Fruit fly (Drosophila melanogaster) whole organism, embryonic: ENCODE data around the gene CG33325.

Experiments used
- Abd-B ChIP-seq: fragments of 200-800 bp; sonication (Bioruptor generic); optimal IDR thresholded peaks from 2 replicates; lab custom pipeline; 2018; ENCODE audit warnings: missing biosample characterization, mild to moderate bottlenecking, missing genetic modification characterization, moderate library complexity
- Atf6 ChIP-seq: fragments of 200-800 bp; sonication (Bioruptor generic); IDR thresholded peaks from 2 replicates; pipeline ENCODE4 v1.3.6; 2022; ENCODE audit warnings: missing biosample characterization, missing genetic modification characterization
- CG10321 ChIP-seq: fragments of 200-800 bp; sonication (Bioruptor generic); IDR thresholded peaks from 2 replicates; pipeline ENCODE4 v1.3.6; 2022; ENCODE audit warnings: missing biosample characterization, missing genetic modification characterization
- CG11456 ChIP-seq: fragments of 200-800 bp; sonication (Bioruptor generic); IDR thresholded peaks from 3 replicates; pipeline ENCODE4 v1.3.6; 2022; ENCODE audit warnings: missing biosample characterization, missing genetic modification characterization
- CG13424 ChIP-seq: fragments of 200-800 bp; sonication (Bioruptor generic); optimal IDR thresholded peaks from 2 replicates; lab custom pipeline; 2019; ENCODE audit warnings: missing biosample characterization, mild to moderate bottlenecking, missing genetic modification characterization, moderate library complexity
- CG13894 ChIP-seq: fragments of 200-800 bp; sonication (Bioruptor generic); optimal IDR thresholded peaks from 3 replicates; lab custom pipeline; 2018; ENCODE audit warnings: missing biosample characterization, mild to moderate bottlenecking, missing genetic modification characterization, moderate library complexity
- CG15269 ChIP-seq: fragments of 200-800 bp; sonication (Bioruptor generic); optimal IDR thresholded peaks from 2 replicates; lab custom pipeline; 2018; ENCODE audit warnings: missing biosample characterization, mild to moderate bottlenecking, missing genetic modification characterization, moderate library complexity
- CG16813 ChIP-seq: fragments of 200-800 bp; sonication (Bioruptor generic); IDR thresholded peaks from 3 replicates; pipeline ENCODE4 v1.3.6; 2022; ENCODE audit warnings: missing biosample characterization, missing genetic modification characterization; ENCODE audit not compliant: partially characterized antibody
- CG18011 ChIP-seq: fragments of 200-800 bp; sonication (Bioruptor generic); optimal IDR thresholded peaks from 2 replicates; lab custom pipeline; 2017; ENCODE audit warnings: missing biosample characterization, missing genetic modification characterization, mild to moderate bottlenecking, moderate library complexity, missing genotype
- CG18476 ChIP-seq: fragments of 200-800 bp; sonication (Bioruptor generic); optimal IDR thresholded peaks from 2 replicates; lab custom pipeline; 2016; ENCODE audit warnings: missing biosample characterization, mild to moderate bottlenecking, missing genetic modification characterization
- CG18599 ChIP-seq: fragments of 200-800 bp; sonication (Bioruptor generic); optimal IDR thresholded peaks from 3 replicates; lab custom pipeline; 2017; ENCODE audit warnings: missing biosample characterization, missing genetic modification characterization, mild to moderate bottlenecking, moderate library complexity, missing genetic modification reagents
- CG2116 ChIP-seq: fragments of 200-800 bp; sonication (Bioruptor generic); optimal IDR thresholded peaks from 3 replicates; lab custom pipeline; 2018; ENCODE audit warnings: missing biosample characterization, mild to moderate bottlenecking, missing genetic modification characterization
- CG2120 ChIP-seq: fragments of 200-800 bp; sonication (Bioruptor generic); optimal IDR thresholded peaks from 3 replicates; lab custom pipeline; 2016; ENCODE audit warnings: missing biosample characterization, missing genetic modification characterization
- CG3163 ChIP-seq: fragments of 200-800 bp; sonication (Bioruptor generic); optimal IDR thresholded peaks from 3 replicates; lab custom pipeline; 2016; ENCODE audit warnings: missing biosample characterization, missing genetic modification characterization
- CG3847 ChIP-seq: fragments of 200-800 bp; sonication (Bioruptor generic); IDR thresholded peaks from 2 replicates; pipeline ENCODE4 v1.3.6; 2022; ENCODE audit warnings: missing biosample characterization, missing genetic modification characterization
- CG6765 ChIP-seq: fragments of 200-800 bp; sonication (Bioruptor generic); optimal IDR thresholded peaks from 3 replicates; lab custom pipeline; 2017; ENCODE audit warnings: missing biosample characterization, mild to moderate bottlenecking, missing genetic modification characterization
- CG7987 ChIP-seq: fragments of 200-800 bp; sonication (Bioruptor generic); optimal IDR thresholded peaks from 2 replicates; lab custom pipeline; 2018; ENCODE audit warnings: missing biosample characterization, mild to moderate bottlenecking, missing genetic modification characterization, moderate library complexity
- CG8290 ChIP-seq, 3 experiments: fragments of 200-800 bp; sonication (Bioruptor generic); optimal IDR thresholded peaks; 2 replicates each; lab custom pipeline; 2016 to 2019; ENCODE audit warnings: missing biosample characterization in 3 of 3, missing genetic modification characterization in 3 of 3, mild to moderate bottlenecking in 2 of 3, moderate library complexity in 1 of 3
- Dbx ChIP-seq: fragments of 200-800 bp; sonication (Bioruptor generic); IDR thresholded peaks from 3 replicates; pipeline ENCODE4 v1.3.6; 2022; ENCODE audit warnings: missing biosample characterization, missing genetic modification characterization
- Dek ChIP-seq: fragments of 200-800 bp; sonication (Bioruptor generic); optimal IDR thresholded peaks from 3 replicates; lab custom pipeline; 2019; ENCODE audit warnings: missing biosample characterization, mild to moderate bottlenecking, missing genetic modification characterization, moderate library complexity
- Doc2 ChIP-seq: fragments of 200-800 bp; sonication (Bioruptor generic); IDR thresholded peaks from 2 replicates; pipeline ENCODE4 v1.3.6; 2022; ENCODE audit warnings: missing biosample characterization, missing genetic modification characterization
- E2f1 ChIP-seq: fragments of 200-800 bp; sonication (Bioruptor generic); IDR thresholded peaks from 2 replicates; pipeline ENCODE4 v1.3.6; 2022; ENCODE audit warnings: missing biosample characterization, missing genetic modification characterization
- GATAe ChIP-seq: fragments of 200-800 bp; sonication (Bioruptor generic); conservative IDR thresholded peaks from 2 replicates; pipeline ENCODE4 v1.3.6; 2022; ENCODE audit warnings: missing biosample characterization, missing genetic modification characterization
- Gug ChIP-seq: fragments of 200-800 bp; sonication (Bioruptor generic); IDR thresholded peaks from 4 replicates; pipeline ENCODE4 v1.3.6; 2022; ENCODE audit warnings: missing biosample characterization, missing genetic modification characterization
- Hand ChIP-seq: fragments of 200-800 bp; sonication (Bioruptor generic); optimal IDR thresholded peaks from 2 replicates; lab custom pipeline; 2017; ENCODE audit warnings: mild to moderate bottlenecking, missing biosample characterization, missing genetic modification reagents, missing genetic modification characterization
- Opbp ChIP-seq: fragments of 200-800 bp; sonication (Bioruptor generic); IDR thresholded peaks from 3 replicates; pipeline ENCODE4 v1.3.6; 2022; ENCODE audit warnings: missing biosample characterization, missing genetic modification characterization; ENCODE audit not compliant: partially characterized antibody
- Optix ChIP-seq: fragments of 200-800 bp; sonication (Bioruptor generic); IDR thresholded peaks from 3 replicates; pipeline ENCODE4 v1.3.6; 2022; ENCODE audit warnings: missing biosample characterization, missing genetic modification characterization
- Tbp ChIP-seq: fragments of >200 bp; optimal IDR thresholded peaks from 2 replicates; lab custom pipeline; 2018; ENCODE audit warnings: missing biosample characterization, missing genetic modification characterization
- YL-1 ChIP-seq: fragments of 200-800 bp; sonication (Bioruptor generic); optimal IDR thresholded peaks from 3 replicates; lab custom pipeline; 2017; ENCODE audit warnings: missing biosample characterization, mild to moderate bottlenecking, missing genetic modification characterization
- ab ChIP-seq: fragments of 200-800 bp; sonication (Bioruptor generic); optimal IDR thresholded peaks from 2 replicates; lab custom pipeline; 2016; ENCODE audit warnings: missing biosample characterization, missing genetic modification characterization
- chm ChIP-seq: fragments of 200-800 bp; sonication (Bioruptor generic); IDR thresholded peaks from 2 replicates; pipeline ENCODE4 v1.3.6; 2022; ENCODE audit warnings: missing biosample characterization, missing genetic modification characterization
- crc ChIP-seq: fragments of 200-800 bp; sonication (Bioruptor generic); optimal IDR thresholded peaks from 2 replicates; lab custom pipeline; 2016; ENCODE audit warnings: missing biosample characterization, missing genetic modification characterization
- disco-r ChIP-seq: fragments of 200-800 bp; sonication (Bioruptor generic); optimal IDR thresholded peaks from 2 replicates; lab custom pipeline; 2016; ENCODE audit warnings: missing biosample characterization, missing genetic modification characterization
- dmrt99B ChIP-seq: fragments of 200-800 bp; sonication (Bioruptor generic); optimal IDR thresholded peaks from 2 replicates; lab custom pipeline; 2018; ENCODE audit warnings: missing biosample characterization, mild to moderate bottlenecking, missing genetic modification characterization, moderate library complexity
- ewg ChIP-seq: fragments of 200-800 bp; sonication (Bioruptor generic); optimal IDR thresholded peaks from 3 replicates; lab custom pipeline; 2017; ENCODE audit warnings: mild to moderate bottlenecking, missing biosample characterization, missing genetic modification reagents, missing genetic modification characterization
- gsb ChIP-seq: fragments of 200-800 bp; sonication (Bioruptor generic); IDR thresholded peaks from 2 replicates; pipeline ENCODE4 v1.3.6; 2022; ENCODE audit warnings: missing biosample characterization, missing genetic modification characterization
- ken ChIP-seq: fragments of 200-800 bp; sonication (Bioruptor generic); IDR thresholded peaks from 3 replicates; pipeline ENCODE4 v1.3.6; 2022; ENCODE audit warnings: missing biosample characterization, missing genetic modification characterization
- pan ChIP-seq, 4 experiments: fragments of >200 bp in 3 of 4; fragments of 200-800 bp in 1 of 4; sonication (Bioruptor generic) in 1 of 4; optimal IDR thresholded peaks in 3 of 4; IDR thresholded peaks in 1 of 4; 2 replicates each; pipeline versions ENCODE4 v1.3.6 to Lab custom; 2017 to 2022; ENCODE audit warnings: missing biosample characterization in 2 of 4, missing genetic modification characterization in 2 of 4, mixed read lengths in 1 of 4
- psq ChIP-seq: fragments of 200-800 bp; sonication (Bioruptor generic); optimal IDR thresholded peaks from 2 replicates; lab custom pipeline; 2017; ENCODE audit warnings: missing biosample characterization, missing genetic modification characterization
- schlank ChIP-seq: fragments of 200-800 bp; sonication (Bioruptor generic); optimal IDR thresholded peaks from 2 replicates; lab custom pipeline; 2018; ENCODE audit warnings: missing biosample characterization, mild to moderate bottlenecking, missing genetic modification characterization
- sima ChIP-seq: fragments of 200-800 bp; sonication (Bioruptor generic); optimal IDR thresholded peaks from 2 replicates; lab custom pipeline; 2016; ENCODE audit warnings: missing biosample characterization, missing genetic modification characterization
- sisA ChIP-seq: fragments of 200-800 bp; sonication (Bioruptor generic); IDR thresholded peaks from 2 replicates; pipeline ENCODE4 v1.3.6; 2022; ENCODE audit warnings: missing biosample characterization, missing genetic modification characterization
- so ChIP-seq: fragments of 200-800 bp; sonication (Bioruptor generic); IDR thresholded peaks from 3 replicates; pipeline ENCODE4 v1.3.6; 2022; ENCODE audit warnings: missing biosample characterization, missing genetic modification characterization
- sqz ChIP-seq: fragments of 200-800 bp; sonication (Bioruptor generic); optimal IDR thresholded peaks from 3 replicates; lab custom pipeline; 2018; ENCODE audit warnings: missing biosample characterization, mild to moderate bottlenecking, missing genetic modification characterization
- tin ChIP-seq: fragments of 200-800 bp; sonication (Bioruptor generic); optimal IDR thresholded peaks from 3 replicates; lab custom pipeline; 2016; ENCODE audit warnings: missing biosample characterization, missing genetic modification characterization
- usp ChIP-seq: fragments of >200 bp; optimal IDR thresholded peaks from 2 replicates; lab custom pipeline; 2017; ENCODE audit warnings: missing biosample characterization, missing genetic modification characterization
- wor ChIP-seq: fragments of 200-800 bp; sonication (Bioruptor generic); IDR thresholded peaks from 2 replicates; pipeline ENCODE4 v1.3.6; 2022; ENCODE audit warnings: missing biosample characterization, missing genetic modification characterization
- zen2 ChIP-seq: fragments of 200-800 bp; sonication (Bioruptor generic); IDR thresholded peaks from 3 replicates; pipeline ENCODE4 v1.3.6; 2022; ENCODE audit warnings: missing biosample characterization, missing genetic modification characterization; ENCODE audit not compliant: partially characterized antibody

CG33325 gene

dm6 chr3R:8659907-8660660 is 19.8 kb downstream of the CG33325 start (continued):
- TF ChIP-seq so (GFP tag; lab: Robert Waterston, UW) (no peak), usp (no peak), psq (no peak), CG16813 (peak; percentile 92), CG2120 (GFP tag; lab: Kevin White, UChicago) (peak; percentile 42), GATAe (GFP tag; lab: Robert Waterston, UW) (no peak; the same call in 1 of the 2 replicates), Dek (tag; lab: Kevin White, UChicago) (peak; percentile 15), CG7987 (peak; percentile 93), CG3163 (GFP tag; lab: Kevin White, UChicago) (peak; percentile 52), disco-r (GFP tag; lab: Kevin White, UChicago) (peak; percentile 14), gsb (GFP tag; lab: Robert Waterston, UW) (no peak), CG18599 (no peak), CG11456 (peak; percentile 49; the same call in 2 of the 3 replicates), Hand (GFP tag; lab: Kevin White, UChicago) (no peak), Tbp (GFP tag; lab: Kevin White, UChicago) (no peak), zen2 (GFP tag; lab: Robert Waterston, UW) (peak; percentile 68; the same call in 2 of the 3 replicates), CG8290 (GFP tag; optimal IDR thresholded peaks at IDR 0.05; lab: Kevin White, UChicago) (peak; percentile 55), CG8290 (tag; optimal IDR thresholded peaks at IDR 0.05; lab: Kevin White, UChicago) (peak in 1 of 2 experiments; percentile 89), Doc2 (GFP tag; lab: Robert Waterston, UW) (no peak), tin (GFP tag; lab: Kevin White, UChicago) (peak; percentile 37), CG18011 (GFP tag; lab: Kevin White, UChicago) (peak; percentile 22), Atf6 (GFP tag; lab: Robert Waterston, UW) (peak; percentile 30; the same call in 1 of the 2 replicates), CG13424 (tag; lab: Kevin White, UChicago) (peak; percentile 46), dmrt99B (tag; lab: Kevin White, UChicago) (no peak), sisA (GFP tag; lab: Robert Waterston, UW) (no peak), schlank (tag; lab: Kevin White, UChicago) (peak; percentile 16), Gug (GFP tag; lab: Robert Waterston, UW) (no peak; the same call in 3 of the 4 replicates), sqz (peak; percentile 87), YL-1 (GFP tag; lab: Kevin White, UChicago) (peak; percentile 90), crc (GFP tag; lab: Kevin White, UChicago) (no peak), wor (GFP tag; lab: Robert Waterston, UW) (no peak), CG6765 (GFP tag; lab: Kevin White, UChicago) (peak; percentile 48), CG13894 (tag; lab: Kevin White, UChicago) (peak; percentile 80), chm (peak; percentile 56), Abd-B (GFP tag; lab: Kevin White, UChicago) (peak; percentile 17), CG15269 (tag; lab: Kevin White, UChicago) (peak; percentile 37), E2f1 (GFP tag; lab: Robert Waterston, UW) (peak; percentile 13; the same call in 1 of the 2 replicates), CG3847 (GFP tag; lab: Robert Waterston, UW) (peak; percentile 83), CG10321 (GFP tag; lab: Robert Waterston, UW) (peak; percentile 42; the same call in 1 of the 2 replicates), pan (optimal IDR thresholded peaks at IDR 0.05; lab: Kevin White, UChicago) (no peak), pan (GFP tag; optimal IDR thresholded peaks at IDR 0.05 in 1 of 2, IDR thresholded peaks at IDR 0.05 in 1 of 2) (peak in 1 of 2 experiments; percentile 10), Dbx (GFP tag; lab: Robert Waterston, UW) (peak; percentile 80; the same call in 2 of the 3 replicates), ewg (GFP tag; lab: Kevin White, UChicago) (peak; percentile 47), ab (no peak), sima (GFP tag; lab: Kevin White, UChicago) (no peak), CG2116 (GFP tag; lab: Kevin White, UChicago) (peak; percentile 99), Optix (no peak), ken (peak; percentile 77), Opbp (GFP tag; lab: Robert Waterston, UW) (peak; percentile 94), CG18476 (GFP tag; lab: Kevin White, UChicago) (no peak)
